Worm (Caenorhabditis elegans) whole organism, L2 larva: ENCODE measurements around the gene str-156.

ENCODE experiments used
- C34F6.9 ChIP-seq: fragments of 150-350 bp; optimal IDR thresholded peaks from 2 replicates; lab custom pipeline; 2014; ENCODE audit warnings: missing biosample characterization, missing genetic modification characterization
- Y55F3AM.14 ChIP-seq: fragments of 200-800 bp; sonication (Bioruptor generic); optimal IDR thresholded peaks from 2 replicates; lab custom pipeline; 2018; ENCODE audit warnings: mild to moderate bottlenecking, missing genetic modification characterization, missing compliant biosample characterization
- ZK546.5 ChIP-seq: sonication (generic microtip); optimal IDR thresholded peaks from 2 replicates; lab custom pipeline; 2017; ENCODE audit warnings: missing biosample characterization, missing genetic modification characterization
- ama-1 ChIP-seq: fragments of 150-350 bp; optimal IDR thresholded peaks from 2 replicates; lab custom pipeline; 2018; ENCODE audit warnings: inconsistent platforms
- ceh-82 ChIP-seq: fragments of 150-350 bp; optimal IDR thresholded peaks from 2 replicates; lab custom pipeline; 2014; ENCODE audit warnings: missing biosample characterization, missing genetic modification characterization
- elt-1 ChIP-seq: fragments of 150-350 bp; optimal IDR thresholded peaks from 2 replicates; lab custom pipeline; 2014; ENCODE audit warnings: missing biosample characterization, missing genetic modification characterization
- elt-3 ChIP-seq: sonication (generic microtip); optimal IDR thresholded peaks from 2 replicates; lab custom pipeline; 2017; ENCODE audit warnings: missing biosample characterization, missing genetic modification characterization
- lin-13 ChIP-seq: fragments of 150-350 bp; optimal IDR thresholded peaks from 2 replicates; lab custom pipeline; 2014; ENCODE audit warnings: missing biosample characterization, missing genetic modification reagents, missing genetic modification characterization
- lin-39 ChIP-seq: fragments of 150-350 bp; optimal IDR thresholded peaks from 2 replicates; lab custom pipeline; 2014; ENCODE audit warnings: missing biosample characterization, missing genetic modification reagents, missing genetic modification characterization
- nhr-237 ChIP-seq: fragments of 150-350 bp; optimal IDR thresholded peaks from 2 replicates; lab custom pipeline; 2014; ENCODE audit warnings: missing biosample characterization, missing genetic modification characterization
- snpc-4 ChIP-seq: fragments of 150-350 bp; optimal IDR thresholded peaks from 2 replicates; lab custom pipeline; 2014; ENCODE audit warnings: missing biosample characterization, missing genetic modification characterization
- unc-39 ChIP-seq: fragments of 150-350 bp; optimal IDR thresholded peaks from 2 replicates; lab custom pipeline; 2014; ENCODE audit warnings: missing biosample characterization, missing genetic modification characterization
- unc-62 ChIP-seq: fragments of 150-350 bp; optimal IDR thresholded peaks from 2 replicates; lab custom pipeline; 2014; ENCODE audit warnings: missing biosample characterization, missing genetic modification reagents, missing genetic modification characterization
- ztf-11 ChIP-seq: sonication (generic microtip); optimal IDR thresholded peaks from 2 replicates; lab custom pipeline; 2017; ENCODE audit warnings: missing biosample characterization, missing genetic modification characterization

ce11 chrIV:4938664-4939063, 25.5 kb downstream of the str-156 start, which contains the start of gene str-168:
- TF ChIP-seq lin-13 (GFP tag; lab: Kevin White, UChicago) (no peak), ama-1 (no peak), ztf-11 (tag; lab: Kevin White, UChicago) (no peak), elt-1 (no peak), ceh-82 (tag; lab: Kevin White, UChicago) (no peak), elt-3 (tag; lab: Kevin White, UChicago) (no peak), unc-62 (GFP tag; lab: Kevin White, UChicago) (no peak), Y55F3AM.14 (GFP tag; lab: Kevin White, UChicago) (no peak), C34F6.9 (no peak), ZK546.5 (no peak), nhr-237 (tag; lab: Kevin White, UChicago) (no peak), unc-39 (tag; lab: Kevin White, UChicago) (no peak), snpc-4 (tag; lab: Kevin White, UChicago) (no peak), lin-39 (no peak)
